Worm (Caenorhabditis elegans) whole organism, L3 larva: ENCODE results near the gene ets-5.
A peak's percentile ranks its signal among the peaks of the same experiment; 100 is the strongest.

Source experiments
- ZK546.5 ChIP-seq: sonication (generic microtip); optimal IDR thresholded peaks from 2 replicates; lab custom pipeline; 2017; ENCODE audit warnings: missing biosample characterization, missing genetic modification characterization
- aly-2 ChIP-seq: fragments of 150-350 bp; optimal IDR thresholded peaks from 2 replicates; lab custom pipeline; 2014; ENCODE audit warnings: missing biosample characterization, missing genetic modification characterization
- ama-1 ChIP-seq: fragments of 150-350 bp; optimal IDR thresholded peaks from 2 replicates; lab custom pipeline; 2018
- ceh-82 ChIP-seq: fragments of 150-350 bp; optimal IDR thresholded peaks from 2 replicates; lab custom pipeline; 2014; ENCODE audit warnings: missing biosample characterization, missing genetic modification characterization
- daf-12 ChIP-seq: fragments of 150-350 bp; optimal IDR thresholded peaks from 2 replicates; lab custom pipeline; 2014; ENCODE audit warnings: missing biosample characterization, missing genetic modification reagents, missing genetic modification characterization
- elt-1 ChIP-seq: fragments of 150-350 bp; optimal IDR thresholded peaks from 2 replicates; lab custom pipeline; 2014; ENCODE audit warnings: missing biosample characterization, missing genetic modification characterization
- elt-2 ChIP-seq: sonication (generic microtip); optimal IDR thresholded peaks from 2 replicates; lab custom pipeline; 2016; ENCODE audit warnings: missing genetic modification reagents, mild to moderate bottlenecking, missing genetic modification characterization, missing compliant biosample characterization
- eor-1 ChIP-seq, 2 experiments: fragments of 150-350 bp; optimal IDR thresholded peaks; 2 replicates each; lab custom pipeline; 2014 to 2018; ENCODE audit warnings: missing biosample characterization in 2 of 2, missing genetic modification characterization in 2 of 2
- fkh-10 ChIP-seq: sonication (generic microtip); optimal IDR thresholded peaks from 2 replicates; lab custom pipeline; 2017; ENCODE audit warnings: missing biosample characterization, missing genetic modification reagents, missing genetic modification characterization
- fos-1 ChIP-seq: fragments of 150-350 bp; optimal IDR thresholded peaks from 2 replicates; lab custom pipeline; 2014; ENCODE audit warnings: missing biosample characterization, missing genetic modification characterization
- hmg-11 ChIP-seq: sonication (generic microtip); optimal IDR thresholded peaks from 2 replicates; lab custom pipeline; 2016; ENCODE audit warnings: missing genetic modification characterization, missing compliant biosample characterization
- jun-1 ChIP-seq: fragments of 150-350 bp; optimal IDR thresholded peaks from 2 replicates; lab custom pipeline; 2014; ENCODE audit warnings: missing biosample characterization, missing genetic modification reagents, missing genetic modification characterization
- lin-15B ChIP-seq: fragments of 150-350 bp; optimal IDR thresholded peaks from 2 replicates; lab custom pipeline; 2014; ENCODE audit warnings: missing biosample characterization, missing genetic modification characterization
- lsy-12 ChIP-seq: sonication (generic microtip); optimal IDR thresholded peaks from 2 replicates; lab custom pipeline; 2016; ENCODE audit warnings: mild to moderate bottlenecking, missing genetic modification characterization, missing compliant biosample characterization
- mdl-1 ChIP-seq: fragments of 150-350 bp; optimal IDR thresholded peaks from 2 replicates; lab custom pipeline; 2014; ENCODE audit warnings: missing biosample characterization, missing genetic modification characterization
- mml-1 ChIP-seq: fragments of 150-350 bp; sonication (generic microtip); optimal IDR thresholded peaks from 3 replicates; lab custom pipeline; 2014; ENCODE audit warnings: missing biosample characterization, missing genetic modification characterization
- nfya-1 ChIP-seq: sonication (generic microtip); optimal IDR thresholded peaks from 2 replicates; lab custom pipeline; 2017; ENCODE audit warnings: missing genetic modification characterization, mild to moderate bottlenecking, missing compliant biosample characterization, antibody characterized with exemption, moderate library complexity; ENCODE audit not compliant: insufficient read depth
- nhr-11 ChIP-seq: fragments of 150-350 bp; optimal IDR thresholded peaks from 2 replicates; lab custom pipeline; 2014; ENCODE audit warnings: missing biosample characterization, missing genetic modification characterization
- nhr-12 ChIP-seq: fragments of 150-350 bp; optimal IDR thresholded peaks from 2 replicates; lab custom pipeline; 2014; ENCODE audit warnings: missing biosample characterization, missing genetic modification characterization
- nhr-237 ChIP-seq: fragments of 150-350 bp; optimal IDR thresholded peaks from 2 replicates; lab custom pipeline; 2014; ENCODE audit warnings: missing biosample characterization, missing genetic modification characterization
- nhr-25 ChIP-seq: sonication (generic microtip); optimal IDR thresholded peaks from 2 replicates; lab custom pipeline; 2017; ENCODE audit warnings: missing biosample characterization, missing genetic modification characterization
- nhr-28 ChIP-seq: fragments of 150-350 bp; optimal IDR thresholded peaks from 2 replicates; lab custom pipeline; 2014; ENCODE audit warnings: missing biosample characterization, missing genetic modification characterization
- nhr-43 ChIP-seq: sonication (generic microtip); optimal IDR thresholded peaks from 2 replicates; lab custom pipeline; 2016; ENCODE audit warnings: mild to moderate bottlenecking, missing genetic modification characterization, missing compliant biosample characterization; ENCODE audit not compliant: poor library complexity, severe bottlenecking
- nhr-67 ChIP-seq: fragments of 150-350 bp; optimal IDR thresholded peaks from 2 replicates; lab custom pipeline; 2014; ENCODE audit warnings: missing biosample characterization, missing genetic modification characterization
- nhr-76 ChIP-seq: fragments of 150-350 bp; sonication (generic microtip); optimal IDR thresholded peaks from 5 replicates; lab custom pipeline; 2014; ENCODE audit warnings: missing biosample characterization, missing genetic modification characterization
- nhr-77 ChIP-seq: fragments of 150-350 bp; optimal IDR thresholded peaks from 2 replicates; lab custom pipeline; 2014; ENCODE audit warnings: missing biosample characterization, missing genetic modification characterization
- pha-4 ChIP-seq: fragments of 150-350 bp; optimal IDR thresholded peaks from 2 replicates; lab custom pipeline; 2014; ENCODE audit warnings: missing biosample characterization, missing genetic modification reagents, missing genetic modification characterization
- skn-1 ChIP-seq: fragments of 150-350 bp; optimal IDR thresholded peaks from 2 replicates; lab custom pipeline; 2014; ENCODE audit warnings: missing biosample characterization, missing genetic modification characterization
- snpc-4 ChIP-seq: fragments of 150-350 bp; optimal IDR thresholded peaks from 2 replicates; lab custom pipeline; 2014; ENCODE audit warnings: missing biosample characterization, missing genetic modification characterization
- unc-39 ChIP-seq: sonication (generic microtip); optimal IDR thresholded peaks from 4 replicates; lab custom pipeline; 2017; ENCODE audit warnings: missing biosample characterization, missing genetic modification characterization
- unc-62 ChIP-seq: fragments of 150-350 bp; sonication (generic microtip); optimal IDR thresholded peaks from 4 replicates; lab custom pipeline; 2014; ENCODE audit warnings: missing biosample characterization, missing genetic modification reagents, missing genetic modification characterization
- ztf-11 ChIP-seq: fragments of 150-350 bp; optimal IDR thresholded peaks from 2 replicates; lab custom pipeline; 2014; ENCODE audit warnings: missing biosample characterization, missing genetic modification characterization
- ztf-4 ChIP-seq: fragments of 150-350 bp; optimal IDR thresholded peaks from 2 replicates; lab custom pipeline; 2014; ENCODE audit warnings: missing biosample characterization, missing genetic modification characterization

ets-5 gene

ce11 chrX:5075538-5075937 is 8.8 kb downstream of the ets-5 start:
- no peak for TF ChIP-seq daf-12 (tag; lab: Kevin White, UChicago)
- TF ChIP-seq nhr-25 (tag; lab: Kevin White, UChicago): peak; percentile 58

DNA sequence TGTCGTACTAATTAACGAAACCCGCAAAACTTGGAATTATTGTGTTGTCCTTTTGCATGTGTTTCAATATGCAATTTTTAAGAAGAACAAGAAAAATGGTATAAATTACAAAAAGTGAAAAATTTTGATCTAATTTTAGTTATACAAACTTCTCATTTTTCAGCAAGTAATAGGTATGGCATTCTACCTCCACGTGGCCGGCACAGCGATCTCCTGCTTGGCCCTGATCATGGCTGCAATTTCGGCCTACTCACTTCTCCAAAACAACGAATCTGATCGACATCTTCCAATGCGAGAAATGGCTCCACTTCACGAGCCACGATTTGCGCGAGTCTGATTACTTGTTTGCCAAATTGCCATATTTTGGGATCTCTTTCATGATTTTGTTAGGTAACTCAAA is 10.4 kb downstream of the ets-5 start:
- TF ChIP-seq lin-15B (tag; lab: Kevin White, UChicago) (no peak), nfya-1 (no peak), snpc-4 (tag; lab: Kevin White, UChicago) (no peak), nhr-237 (tag; lab: Kevin White, UChicago) (no peak), nhr-11 (tag; lab: Kevin White, UChicago) (no peak), nhr-77 (tag; lab: Kevin White, UChicago) (no peak), ama-1 (no peak), pha-4 (tag; lab: Kevin White, UChicago) (no peak), unc-62 (no peak), skn-1 (tag; lab: Kevin White, UChicago) (no peak), nhr-25 (tag; lab: Kevin White, UChicago) (no peak), eor-1 (tag; optimal IDR thresholded peaks at IDR 0.05; lab: Kevin White, UChicago) (no peak), elt-1 (tag; lab: Kevin White, UChicago) (no peak), ceh-82 (tag; lab: Kevin White, UChicago) (no peak), fos-1 (tag; lab: Kevin White, UChicago) (no peak), unc-39 (tag; lab: Kevin White, UChicago) (no peak), ZK546.5 (tag; lab: Kevin White, UChicago) (no peak), aly-2 (tag; lab: Kevin White, UChicago) (no peak), jun-1 (tag; lab: Kevin White, UChicago) (no peak), nhr-76 (tag; lab: Kevin White, UChicago) (no peak)

DNA sequence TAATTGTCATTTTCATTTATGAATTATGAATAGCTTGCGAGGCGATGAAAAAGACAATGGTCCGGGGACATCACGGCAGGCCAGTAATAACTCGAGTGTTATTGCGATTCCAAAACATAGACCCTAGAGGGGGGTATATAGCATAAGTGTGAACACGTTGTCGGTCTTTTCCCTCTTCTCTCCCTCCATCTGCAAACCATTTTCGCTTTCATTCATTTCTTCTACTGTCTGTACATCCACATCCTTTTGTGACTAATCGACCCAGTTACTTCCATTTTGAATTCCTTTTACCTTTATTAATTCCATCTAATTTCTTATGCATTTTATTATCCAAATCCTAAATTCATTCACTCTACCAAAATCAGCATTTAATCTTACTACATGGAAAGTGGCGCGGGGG is 13.3 kb downstream of the ets-5 start:
- TF ChIP-seq pha-4 (tag; lab: Kevin White, UChicago) (no peak), nhr-237 (tag; lab: Kevin White, UChicago) (no peak), elt-2 (no peak), hmg-11 (tag; lab: Kevin White, UChicago) (no peak), nhr-25 (tag; lab: Kevin White, UChicago) (no peak), ztf-11 (tag; lab: Kevin White, UChicago) (no peak), jun-1 (tag; lab: Kevin White, UChicago) (no peak), nhr-77 (tag; lab: Kevin White, UChicago) (no peak), nhr-43 (tag; lab: Kevin White, UChicago) (no peak), ceh-82 (tag; lab: Kevin White, UChicago) (no peak), nhr-12 (tag; lab: Kevin White, UChicago) (no peak), daf-12 (tag; lab: Kevin White, UChicago) (no peak), nfya-1 (no peak), unc-62 (no peak), nhr-28 (no peak), nhr-67 (tag; lab: Kevin White, UChicago) (no peak), lsy-12 (tag; lab: Kevin White, UChicago) (no peak), ztf-4 (tag; lab: Kevin White, UChicago) (no peak), lin-15B (tag; lab: Kevin White, UChicago) (no peak)

DNA sequence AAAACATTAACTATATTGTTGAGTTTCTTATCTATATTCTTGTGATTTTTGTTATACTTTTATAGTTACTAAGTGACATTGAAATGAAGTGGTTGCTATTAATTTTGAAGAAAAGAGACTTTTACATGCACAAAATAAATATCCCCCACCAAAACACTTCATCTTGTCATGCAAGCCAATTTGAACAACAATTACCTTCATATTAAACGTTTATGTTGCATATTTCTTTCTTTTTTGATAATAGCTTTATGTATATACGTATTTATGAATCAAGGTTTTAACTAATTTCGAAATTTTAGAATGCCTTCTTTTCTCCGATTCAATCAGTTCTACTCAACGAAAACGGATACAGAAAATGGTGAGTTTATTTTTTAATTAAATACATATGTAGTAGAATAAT is 16.5 kb downstream of the ets-5 start, which contains the start of gene clc-7:
Gene clc-7, plus strand, starts transcription at position 301 of the 400 bp plus-strand sequence.
- TF ChIP-seq aly-2 (tag; lab: Kevin White, UChicago) (no peak), fkh-10 (GFP tag; lab: Kevin White, UChicago) (no peak), mdl-1 (tag; lab: Kevin White, UChicago) (no peak), nhr-77 (tag; lab: Kevin White, UChicago) (no peak), elt-1 (tag; lab: Kevin White, UChicago) (no peak), snpc-4 (tag; lab: Kevin White, UChicago) (no peak), lin-15B (tag; lab: Kevin White, UChicago) (no peak), hmg-11 (tag; lab: Kevin White, UChicago) (no peak), elt-2 (no peak), skn-1 (tag; lab: Kevin White, UChicago) (no peak), nhr-67 (tag; lab: Kevin White, UChicago) (no peak)

- TF ChIP-seq mml-1 (tag; lab: Kevin White, UChicago) (no peak), ama-1 (peak; percentile 41)
Observed at ce11 chrX:5066570-5066969, 17.8 kb downstream of the ets-5 start.
